Comparison of ENCODE assay signal across 3 fruit fly cellular contexts in genomic region chr2L:3629466-3629865, dm6.
TF ChIP-seq lines count a peak whose summit lies in the region.

No protein-coding gene starts in this region.

TF ChIP-seq in whole organism, embryonic, 481 proteins besides CTCF, POLR2A, EP300 and RAD21 (continued from another document and continues in another):
- TF ChIP-seq CG15514 (GFP tag; optimal IDR thresholded peaks at IDR 0.05; lab: Kevin White, UChicago) (peak; percentile 36), insv (GFP tag; optimal IDR thresholded peaks at IDR 0.05; lab: Kevin White, UChicago) (no peak), pum (GFP tag; optimal IDR thresholded peaks at IDR 0.05; lab: Kevin White, UChicago) (no peak), Sox100B (GFP tag; optimal IDR thresholded peaks at IDR 0.05; lab: Kevin White, UChicago) (no peak), Asciz (GFP tag; optimal IDR thresholded peaks at IDR 0.05; lab: Kevin White, UChicago) (no peak), CG12391 (tag; optimal IDR thresholded peaks at IDR 0.05; lab: Kevin White, UChicago) (peak; percentile 13), hb (GFP tag; IDR thresholded peaks at IDR 0.05; lab: Robert Waterston, UW; ENCODE audit: partially characterized antibody) (no peak), Max (GFP tag; optimal IDR thresholded peaks at IDR 0.05; lab: Kevin White, UChicago) (no peak), ttk (GFP tag; IDR thresholded peaks at IDR 0.05; lab: Robert Waterston, UW) (no peak), Ets97D (GFP tag; optimal IDR thresholded peaks at IDR 0.05; lab: Kevin White, UChicago) (no peak), cg (GFP tag; optimal IDR thresholded peaks at IDR 0.05; lab: Kevin White, UChicago) (no peak), CG3281 (GFP tag; optimal IDR thresholded peaks at IDR 0.05; lab: Kevin White, UChicago) (peak; percentile 41), CG12744 (GFP tag; optimal IDR thresholded peaks at IDR 0.05; lab: Kevin White, UChicago) (no peak), Hmx (GFP tag; optimal IDR thresholded peaks at IDR 0.05; lab: Kevin White, UChicago) (no peak), GATAe (GFP tag; conservative IDR thresholded peaks at IDR 0.05; lab: Robert Waterston, UW) (no peak), org-1 (GFP tag; optimal IDR thresholded peaks at IDR 0.05; lab: Kevin White, UChicago) (peak; percentile 7), dpn (GFP tag; optimal IDR thresholded peaks at IDR 0.05; lab: Kevin White, UChicago) (peak; percentile 12 to 40), pfk (GFP tag; optimal IDR thresholded peaks at IDR 0.05; lab: Kevin White, UChicago) (no peak), Mrtf (GFP tag; IDR thresholded peaks at IDR 0.05; lab: Robert Waterston, UW) (0 out of 3 replicates have a peak, but pooled peaks have one; percentile 25), al (GFP tag; IDR thresholded peaks at IDR 0.05; lab: Robert Waterston, UW) (peak; percentile 65), wek (GFP tag; optimal IDR thresholded peaks at IDR 0.05; lab: Kevin White, UChicago) (no peak), cwo (GFP tag; optimal IDR thresholded peaks at IDR 0.05; lab: Kevin White, UChicago) (no peak), Atf3 (GFP tag; optimal IDR thresholded peaks at IDR 0.05; lab: Kevin White, UChicago) (no peak), toy (GFP tag; IDR thresholded peaks at IDR 0.05; lab: Robert Waterston, UW) (peak; percentile 17; the same call in 1 of the 2 replicates), CG17612 (GFP tag; IDR thresholded peaks at IDR 0.05; lab: Robert Waterston, UW) (peak; percentile 9; the same call in 1 of the 2 replicates), mld (GFP tag; IDR thresholded peaks at IDR 0.05; lab: Robert Waterston, UW; ENCODE audit: partially characterized antibody) (no peak), HLH4C (GFP tag; IDR thresholded peaks at IDR 0.05; lab: Robert Waterston, UW; ENCODE audit: partially characterized antibody) (no peak), CG7372 (GFP tag; IDR thresholded peaks at IDR 0.05; lab: Robert Waterston, UW) (peak; percentile 43; the same call in 1 of the 2 replicates), CG9609 (GFP tag; optimal IDR thresholded peaks at IDR 0.05; lab: Kevin White, UChicago) (no peak), salm (tag; optimal IDR thresholded peaks at IDR 0.05; lab: Kevin White, UChicago) (no peak), onecut (GFP tag; IDR thresholded peaks at IDR 0.05; lab: Robert Waterston, UW) (no peak), tin (GFP tag; optimal IDR thresholded peaks at IDR 0.05; lab: Kevin White, UChicago) (no peak), CG9727 (GFP tag; optimal IDR thresholded peaks at IDR 0.05; lab: Kevin White, UChicago) (no peak), CG9437 (GFP tag; optimal IDR thresholded peaks at IDR 0.05; lab: Kevin White, UChicago) (no peak), CG11456 (GFP tag; IDR thresholded peaks at IDR 0.05; lab: Robert Waterston, UW) (0 out of 3 replicates have a peak, but pooled peaks have one; percentile 49), Sry-β (GFP tag; optimal IDR thresholded peaks at IDR 0.05; lab: Kevin White, UChicago) (no peak), Kr (GFP tag; optimal IDR thresholded peaks at IDR 0.05; lab: Kevin White, UChicago) (no peak), CG11696 (GFP tag; IDR thresholded peaks at IDR 0.05; lab: Robert Waterston, UW) (no peak; the same call in 1 of the 2 replicates), lilli (GFP tag; optimal IDR thresholded peaks at IDR 0.05; lab: Kevin White, UChicago) (peak; percentile 59), CG16815 (GFP tag; optimal IDR thresholded peaks at IDR 0.05; lab: Kevin White, UChicago) (no peak), exex (tag; optimal IDR thresholded peaks at IDR 0.05; lab: Kevin White, UChicago) (no peak), CG1529 (GFP tag; optimal IDR thresholded peaks at IDR 0.05; lab: Kevin White, UChicago) (no peak), nerfin-2 (GFP tag; IDR thresholded peaks at IDR 0.05; lab: Robert Waterston, UW; ENCODE audit: partially characterized antibody) (no peak), CG16779 (GFP tag; IDR thresholded peaks at IDR 0.05; lab: Robert Waterston, UW) (no peak)

TF ChIP-seq in whole organism, prepupa, 60 proteins besides CTCF, POLR2A, EP300 and RAD21 (continued from another document):
- TF ChIP-seq CG6854 (GFP tag; optimal IDR thresholded peaks at IDR 0.05; lab: Kevin White, UChicago) (no peak), svp (GFP tag; lab: Kevin White, UChicago) (peak; percentile 95), ss (GFP tag; optimal IDR thresholded peaks at IDR 0.05; lab: Kevin White, UChicago) (peak in 1 of 2 experiments; percentile 90), CG10631 (GFP tag; optimal IDR thresholded peaks at IDR 0.05; lab: Kevin White, UChicago) (peak; percentile 78), Hr38 (GFP tag; optimal IDR thresholded peaks at IDR 0.05; lab: Kevin White, UChicago) (no peak), fkh (GFP tag; optimal IDR thresholded peaks at IDR 0.05; lab: Kevin White, UChicago) (no peak), fd85E (GFP tag; optimal IDR thresholded peaks at IDR 0.05; lab: Kevin White, UChicago) (no peak), OdsH (GFP tag; optimal IDR thresholded peaks at IDR 0.05; lab: Kevin White, UChicago) (peak; percentile 80), Eip93F (GFP tag; optimal IDR thresholded peaks at IDR 0.05; lab: Kevin White, UChicago) (no peak), Blimp-1 (GFP tag; optimal IDR thresholded peaks at IDR 0.05; lab: Kevin White, UChicago) (no peak), net (GFP tag; optimal IDR thresholded peaks at IDR 0.05; lab: Kevin White, UChicago) (peak; percentile 84), CG15336 (GFP tag; IDR thresholded peaks at IDR 0.05; lab: Robert Waterston, UW) (peak; percentile 63), Met (GFP tag; optimal IDR thresholded peaks at IDR 0.05; lab: Kevin White, UChicago) (peak; percentile 70), CG3032 (tag; optimal IDR thresholded peaks at IDR 0.05; lab: Kevin White, UChicago) (peak; percentile 75), cyc (GFP tag; optimal IDR thresholded peaks at IDR 0.05; lab: Kevin White, UChicago) (peak; percentile 76), dsx (GFP tag; optimal IDR thresholded peaks at IDR 0.05; lab: Kevin White, UChicago; ENCODE audit: poor library complexity, severe bottlenecking) (peak; percentile 80), CG8319 (GFP tag; optimal IDR thresholded peaks at IDR 0.05; lab: Kevin White, UChicago) (peak; percentile 76), CG6276 (GFP tag; optimal IDR thresholded peaks at IDR 0.05; lab: Kevin White, UChicago) (no peak), dac (GFP tag; optimal IDR thresholded peaks at IDR 0.05; lab: Kevin White, UChicago) (no peak), CG6808 (GFP tag; optimal IDR thresholded peaks at IDR 0.05; lab: Kevin White, UChicago) (peak; percentile 78), achi (GFP tag; optimal IDR thresholded peaks at IDR 0.05; lab: Kevin White, UChicago) (peak; percentile 74), topi (GFP tag; optimal IDR thresholded peaks at IDR 0.05; lab: Kevin White, UChicago) (peak; percentile 83), CG10669 (GFP tag; optimal IDR thresholded peaks at IDR 0.05; lab: Kevin White, UChicago) (peak; percentile 83), spab (GFP tag; optimal IDR thresholded peaks at IDR 0.05; lab: Kevin White, UChicago) (peak; percentile 78), Ets96B (tag; optimal IDR thresholded peaks at IDR 0.05; lab: Kevin White, UChicago) (peak; percentile 87), CG4318 (GFP tag; optimal IDR thresholded peaks at IDR 0.05; lab: Kevin White, UChicago) (no peak), Hr39 (GFP tag; optimal IDR thresholded peaks at IDR 0.05; lab: Kevin White, UChicago) (peak; percentile 77), CG1621 (tag; optimal IDR thresholded peaks at IDR 0.05; lab: Kevin White, UChicago) (peak; percentile 82), Hr4 (GFP tag; optimal IDR thresholded peaks at IDR 0.05; lab: Kevin White, UChicago) (peak; percentile 26), Lpt (GFP tag; optimal IDR thresholded peaks at IDR 0.05; lab: Kevin White, UChicago) (no peak), CG16779 (tag; optimal IDR thresholded peaks at IDR 0.05; lab: Kevin White, UChicago) (peak; percentile 58), lz (GFP tag; optimal IDR thresholded peaks at IDR 0.05; lab: Kevin White, UChicago) (peak; percentile 71), CG11294 (GFP tag; IDR thresholded peaks at IDR 0.05; lab: Robert Waterston, UW) (peak; percentile 25; the same call in 1 of the 2 replicates), CG6792 (GFP tag; optimal IDR thresholded peaks at IDR 0.05; lab: Kevin White, UChicago) (peak; percentile 87), CG8119 (GFP tag; IDR thresholded peaks at IDR 0.05; lab: Robert Waterston, UW) (peak; percentile 23; the same call in 1 of the 3 replicates), Eip78C (GFP tag; lab: Kevin White, UChicago) (peak; percentile 94), eg (GFP tag; IDR thresholded peaks at IDR 0.05; lab: Robert Waterston, UW) (peak; percentile 78)

TF ChIP-seq in whole organism, wandering third instar larva, 38 proteins besides CTCF, POLR2A, EP300 and RAD21 (continued from another document):
- peak; percentile 57 for TF ChIP-seq OdsH (GFP tag; optimal IDR thresholded peaks at IDR 0.05; lab: Kevin White, UChicago)
- TF ChIP-seq CrebA (GFP tag; optimal IDR thresholded peaks at IDR 0.05; lab: Kevin White, UChicago; ENCODE audit: borderline replicate concordance): no peak
- TF ChIP-seq Abd-B (GFP tag; optimal IDR thresholded peaks at IDR 0.05; lab: Kevin White, UChicago): no peak
- no peak for TF ChIP-seq dl (GFP tag; optimal IDR thresholded peaks at IDR 0.05; lab: Kevin White, UChicago; ENCODE audit: insufficient read depth in 1 of 2, partially characterized antibody in 2 of 2)
- TF ChIP-seq Vsx2 (GFP tag; optimal IDR thresholded peaks at IDR 0.05; lab: Kevin White, UChicago; ENCODE audit: partially characterized antibody): no peak
- no peak for TF ChIP-seq lola (GFP tag; optimal IDR thresholded peaks at IDR 0.05; lab: Kevin White, UChicago)
